Worm (Caenorhabditis elegans): Measurements from ENCODE around the gene E02H1.1.

- TF ChIP-seq pqm-1 (tag; optimal IDR thresholded peaks at IDR 0.05) (no peak), fos-1 (tag; optimal IDR thresholded peaks at IDR 0.05) (no peak), dpl-1 (GFP tag; optimal IDR thresholded peaks at IDR 0.05) (no peak), fkh-4 (tag; optimal IDR thresholded peaks at IDR 0.05; ENCODE audit: borderline replicate concordance) (no peak), nhr-71 (tag; optimal IDR thresholded peaks at IDR 0.05) (peak; percentile 45), ceh-8 (GFP tag; optimal IDR thresholded peaks at IDR 0.05) (no peak), tbx-2 (tag; optimal IDR thresholded peaks at IDR 0.05) (no peak), nhr-11 (tag; optimal IDR thresholded peaks at IDR 0.05) (no peak), C16A3.4 (tag; optimal IDR thresholded peaks at IDR 0.05) (no peak), aha-1 (tag; optimal IDR thresholded peaks at IDR 0.05) (no peak), lsy-2 (tag; optimal IDR thresholded peaks at IDR 0.05) (peak in 1 of 2 experiments; percentile 32), dsc-1 (tag; optimal IDR thresholded peaks at IDR 0.05) (no peak)
Measured at ce11 chrII:9605954-9606353, 15.0 kb upstream of the E02H1.1 start.

Data from whole organism, L1 larva.